Fruit fly (Drosophila melanogaster) whole organism, embryonic: ENCODE data around the gene Sbf.

Experiments
- B-H2 ChIP-seq: fragments of 200-800 bp; sonication (Bioruptor generic); optimal IDR thresholded peaks from 2 replicates; lab custom pipeline; 2018; ENCODE audit warnings: missing biosample characterization, mild to moderate bottlenecking, missing genetic modification characterization
- Blimp-1 ChIP-seq: fragments of 200-800 bp; sonication (Bioruptor generic); optimal IDR thresholded peaks from 3 replicates; lab custom pipeline; 2018; ENCODE audit warnings: missing biosample characterization, missing genetic modification characterization, mild to moderate bottlenecking, moderate library complexity, missing genetic modification reagents
- CG10959 ChIP-seq: fragments of 200-800 bp; sonication (Bioruptor generic); IDR thresholded peaks from 2 replicates; pipeline ENCODE4 v1.3.6; 2022; ENCODE audit warnings: missing biosample characterization, missing genetic modification characterization
- CG11504 ChIP-seq: fragments of 200-800 bp; sonication (Bioruptor generic); optimal IDR thresholded peaks from 3 replicates; lab custom pipeline; 2019; ENCODE audit warnings: missing biosample characterization, mild to moderate bottlenecking, missing genetic modification characterization, moderate library complexity
- CG11696 ChIP-seq: fragments of 200-800 bp; sonication (Bioruptor generic); IDR thresholded peaks from 2 replicates; pipeline ENCODE4 v1.3.6; 2022; ENCODE audit warnings: missing biosample characterization, missing genetic modification characterization
- CG12071 ChIP-seq: fragments of 200-800 bp; sonication (Bioruptor generic); optimal IDR thresholded peaks from 3 replicates; lab custom pipeline; 2018; ENCODE audit warnings: missing biosample characterization, mild to moderate bottlenecking, missing genetic modification characterization
- CG15479 ChIP-seq: fragments of 200-800 bp; sonication (Bioruptor generic); optimal IDR thresholded peaks from 3 replicates; lab custom pipeline; 2019; ENCODE audit warnings: missing biosample characterization, mild to moderate bottlenecking, missing genetic modification characterization, moderate library complexity
- CG17385 ChIP-seq: fragments of 200-800 bp; sonication (Bioruptor generic); optimal IDR thresholded peaks from 3 replicates; lab custom pipeline; 2018; ENCODE audit warnings: missing biosample characterization, mild to moderate bottlenecking, missing genetic modification characterization
- CG18619 ChIP-seq: fragments of 200-800 bp; sonication (Bioruptor generic); optimal IDR thresholded peaks from 3 replicates; lab custom pipeline; 2017; ENCODE audit warnings: missing biosample characterization, mild to moderate bottlenecking, missing genetic modification characterization
- CG30020 ChIP-seq: fragments of 200-800 bp; optimal IDR thresholded peaks from 2 replicates; lab custom pipeline; 2019; ENCODE audit warnings: missing biosample characterization, mild to moderate bottlenecking, missing genetic modification characterization, moderate library complexity
- CG31365 ChIP-seq: fragments of 200-800 bp; sonication (Bioruptor generic); optimal IDR thresholded peaks from 2 replicates; lab custom pipeline; 2018; ENCODE audit warnings: missing biosample characterization, mild to moderate bottlenecking, missing genetic modification characterization
- CG3163 ChIP-seq: fragments of 200-800 bp; sonication (Bioruptor generic); optimal IDR thresholded peaks from 3 replicates; lab custom pipeline; 2016; ENCODE audit warnings: missing biosample characterization, missing genetic modification characterization
- CG3838 ChIP-seq: fragments of 200-800 bp; sonication (Bioruptor generic); optimal IDR thresholded peaks from 3 replicates; lab custom pipeline; 2016; ENCODE audit warnings: missing biosample characterization, missing genetic modification characterization
- CG6854 ChIP-seq: fragments of 200-800 bp; sonication (Bioruptor generic); optimal IDR thresholded peaks from 3 replicates; lab custom pipeline; 2017; ENCODE audit warnings: missing biosample characterization, mild to moderate bottlenecking, missing genetic modification characterization
- CG8290 ChIP-seq, 3 experiments: fragments of 200-800 bp; sonication (Bioruptor generic); optimal IDR thresholded peaks; 2 replicates each; lab custom pipeline; 2016 to 2019; ENCODE audit warnings: missing biosample characterization in 3 of 3, missing genetic modification characterization in 3 of 3, mild to moderate bottlenecking in 2 of 3, moderate library complexity in 1 of 3
- CG8359 ChIP-seq: fragments of 200-800 bp; sonication (Bioruptor generic); optimal IDR thresholded peaks from 2 replicates; lab custom pipeline; 2017; ENCODE audit warnings: missing biosample characterization, mild to moderate bottlenecking, missing genetic modification characterization, borderline replicate concordance
- CG9215 ChIP-seq: fragments of 200-800 bp; sonication (Bioruptor generic); IDR thresholded peaks from 2 replicates; pipeline ENCODE4 v1.3.6; 2022; ENCODE audit warnings: missing biosample characterization, missing genetic modification characterization
- CoRest ChIP-seq: fragments of 200-800 bp; sonication (Bioruptor generic); optimal IDR thresholded peaks from 3 replicates; lab custom pipeline; 2018; ENCODE audit warnings: missing biosample characterization, mild to moderate bottlenecking, missing genetic modification characterization, moderate library complexity
- Dp ChIP-seq: fragments of 200-800 bp; sonication (Bioruptor generic); optimal IDR thresholded peaks from 2 replicates; lab custom pipeline; 2018; ENCODE audit warnings: missing biosample characterization, mild to moderate bottlenecking, missing genetic modification characterization, moderate library complexity
- Elba2 ChIP-seq: fragments of 200-800 bp; sonication (Bioruptor generic); optimal IDR thresholded peaks from 3 replicates; lab custom pipeline; 2016; ENCODE audit warnings: missing biosample characterization, missing genetic modification characterization
- Fer1 ChIP-seq: fragments of 200-800 bp; sonication (Bioruptor generic); optimal IDR thresholded peaks from 2 replicates; lab custom pipeline; 2017; ENCODE audit warnings: missing biosample characterization, mild to moderate bottlenecking, missing genetic modification characterization
- Fer3 ChIP-seq: fragments of 200-800 bp; sonication (Bioruptor generic); optimal IDR thresholded peaks from 2 replicates; lab custom pipeline; 2018; ENCODE audit warnings: missing biosample characterization, mild to moderate bottlenecking, missing genetic modification characterization, moderate library complexity
- HLHmδ ChIP-seq: fragments of 200-800 bp; sonication (Bioruptor generic); optimal IDR thresholded peaks from 2 replicates; lab custom pipeline; 2018; ENCODE audit warnings: missing biosample characterization, mild to moderate bottlenecking, missing genetic modification characterization, moderate library complexity
- HmgZ ChIP-seq: fragments of 200-800 bp; sonication (Bioruptor generic); optimal IDR thresholded peaks from 2 replicates; lab custom pipeline; 2018; ENCODE audit warnings: missing biosample characterization, mild to moderate bottlenecking, missing genetic modification characterization
- Med ChIP-seq: fragments of 200-800 bp; sonication (Bioruptor generic); peaks from one replicate; lab custom pipeline; 2016; ENCODE audit warnings: missing biosample characterization, missing genetic modification characterization, mild to moderate bottlenecking, inconsistent platforms, moderate library complexity
- Oli ChIP-seq: fragments of 200-800 bp; sonication (Bioruptor generic); optimal IDR thresholded peaks from 2 replicates; lab custom pipeline; 2018; ENCODE audit warnings: missing biosample characterization, mild to moderate bottlenecking, missing genetic modification characterization, moderate library complexity
- Pdp1 ChIP-seq, 2 experiments: fragments of 200-800 bp; sonication (Bioruptor generic); optimal IDR thresholded peaks; 3 replicates each; lab custom pipeline; 2016; ENCODE audit warnings: missing biosample characterization in 2 of 2, missing genetic modification characterization in 2 of 2, mild to moderate bottlenecking in 1 of 2, moderate library complexity in 1 of 2
- Spps ChIP-seq: fragments of 200-800 bp; sonication (Bioruptor generic); optimal IDR thresholded peaks from 2 replicates; lab custom pipeline; 2018; ENCODE audit warnings: missing biosample characterization, mild to moderate bottlenecking, missing genetic modification characterization
- Trl ChIP-seq, 3 experiments: fragments of >200 bp in 2 of 3; fragments of 200-800 bp in 1 of 3; sonication (Bioruptor generic) in 1 of 3; optimal IDR thresholded peaks; 2 replicates in 1 of 3; 3 replicates in 2 of 3; lab custom pipeline; 2016 to 2017; ENCODE audit warnings: missing biosample characterization in 1 of 3, missing genetic modification characterization in 1 of 3
- az2 ChIP-seq: fragments of 200-800 bp; sonication (Bioruptor generic); optimal IDR thresholded peaks from 3 replicates; lab custom pipeline; 2016; ENCODE audit warnings: missing biosample characterization, missing genetic modification characterization
- bab2 ChIP-seq: fragments of 200-800 bp; sonication (Bioruptor generic); optimal IDR thresholded peaks from 2 replicates; lab custom pipeline; 2016; ENCODE audit warnings: missing biosample characterization, missing genetic modification characterization
- exex ChIP-seq: fragments of 200-800 bp; sonication (Bioruptor generic); optimal IDR thresholded peaks from 4 replicates; lab custom pipeline; 2018; ENCODE audit warnings: missing biosample characterization, mild to moderate bottlenecking, missing genetic modification characterization, moderate library complexity
- ftz-f1 ChIP-seq: fragments of 200-800 bp; sonication (Bioruptor generic); optimal IDR thresholded peaks from 2 replicates; lab custom pipeline; 2016; ENCODE audit warnings: missing biosample characterization, missing genetic modification characterization
- gce ChIP-seq: fragments of 200-800 bp; sonication (Bioruptor generic); IDR thresholded peaks from 3 replicates; pipeline ENCODE4 v1.3.6; 2022; ENCODE audit warnings: missing biosample characterization, missing genetic modification characterization
- gfzf ChIP-seq: fragments of 200-800 bp; sonication (Bioruptor generic); optimal IDR thresholded peaks from 2 replicates; lab custom pipeline; 2016; ENCODE audit warnings: missing biosample characterization, mild to moderate bottlenecking, missing genetic modification characterization, moderate library complexity
- jing ChIP-seq: fragments of 200-800 bp; sonication (Bioruptor generic); optimal IDR thresholded peaks from 2 replicates; lab custom pipeline; 2018; ENCODE audit warnings: missing biosample characterization, mild to moderate bottlenecking, missing genetic modification characterization
- mirr ChIP-seq: fragments of 200-800 bp; sonication (Bioruptor generic); optimal IDR thresholded peaks from 3 replicates; lab custom pipeline; 2018; ENCODE audit warnings: missing biosample characterization, mild to moderate bottlenecking, missing genetic modification characterization
- pb ChIP-seq: fragments of 200-800 bp; sonication (Bioruptor generic); optimal IDR thresholded peaks from 3 replicates; lab custom pipeline; 2016; ENCODE audit warnings: missing biosample characterization, missing genetic modification characterization
- pho ChIP-seq: fragments of 200-800 bp; sonication (Bioruptor generic); optimal IDR thresholded peaks from 2 replicates; lab custom pipeline; 2016; ENCODE audit warnings: missing biosample characterization, missing genetic modification characterization
- run ChIP-seq: fragments of 200-800 bp; sonication (Bioruptor generic); optimal IDR thresholded peaks from 3 replicates; lab custom pipeline; 2018; ENCODE audit warnings: missing biosample characterization, mild to moderate bottlenecking, missing genetic modification characterization
- sob ChIP-seq: fragments of 200-800 bp; sonication (Bioruptor generic); IDR thresholded peaks from 2 replicates; pipeline ENCODE4 v1.3.6; 2022; ENCODE audit warnings: missing biosample characterization, missing genetic modification characterization
- tio ChIP-seq: fragments of 200-800 bp; sonication (Bioruptor generic); optimal IDR thresholded peaks from 2 replicates; lab custom pipeline; 2017; ENCODE audit warnings: missing biosample characterization, missing genetic modification characterization, inconsistent platforms
- yki ChIP-seq: fragments of >200 bp; optimal IDR thresholded peaks from 3 replicates; lab custom pipeline; 2018
- zf30C ChIP-seq: fragments of 200-800 bp; sonication (Bioruptor generic); optimal IDR thresholded peaks from 3 replicates; lab custom pipeline; 2018; ENCODE audit warnings: missing biosample characterization, mild to moderate bottlenecking, missing genetic modification characterization

The Sbf gene

DNA sequence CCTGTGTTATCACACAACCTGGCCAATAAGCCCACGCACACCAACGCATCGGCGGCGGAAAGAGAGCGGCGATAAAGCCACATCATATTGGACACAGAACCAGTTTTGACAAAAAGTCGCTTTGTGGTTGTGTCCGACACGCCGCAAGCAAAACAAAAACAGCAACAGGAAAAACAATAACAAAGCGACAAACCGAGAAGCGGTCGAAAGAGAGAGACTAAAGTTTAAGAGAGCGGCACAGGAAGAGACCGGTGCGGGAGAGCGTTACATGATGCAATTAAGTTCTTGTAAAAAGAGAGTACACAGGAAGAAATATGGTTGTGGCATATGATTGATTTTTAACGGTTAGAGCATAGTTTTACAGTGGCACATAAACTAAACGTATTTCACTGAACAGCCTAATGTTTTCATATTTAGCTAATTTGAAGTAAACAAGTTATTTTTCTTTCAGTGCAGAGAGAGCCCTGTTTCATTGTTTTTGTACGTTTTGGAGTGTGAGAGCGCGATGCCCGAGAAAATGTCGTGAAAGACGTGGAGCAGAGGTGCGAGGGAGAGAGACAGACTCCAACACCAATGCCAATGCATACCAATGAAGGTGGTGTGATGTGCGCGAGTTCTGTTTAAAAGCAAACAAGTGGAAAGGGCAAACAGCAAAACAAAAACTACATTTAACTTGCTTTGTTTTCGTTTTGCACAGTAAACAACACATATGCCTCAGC is 35.9 kb downstream of the Sbf start (continued):
- peak; percentile 100 for TF ChIP-seq jing

DNA sequence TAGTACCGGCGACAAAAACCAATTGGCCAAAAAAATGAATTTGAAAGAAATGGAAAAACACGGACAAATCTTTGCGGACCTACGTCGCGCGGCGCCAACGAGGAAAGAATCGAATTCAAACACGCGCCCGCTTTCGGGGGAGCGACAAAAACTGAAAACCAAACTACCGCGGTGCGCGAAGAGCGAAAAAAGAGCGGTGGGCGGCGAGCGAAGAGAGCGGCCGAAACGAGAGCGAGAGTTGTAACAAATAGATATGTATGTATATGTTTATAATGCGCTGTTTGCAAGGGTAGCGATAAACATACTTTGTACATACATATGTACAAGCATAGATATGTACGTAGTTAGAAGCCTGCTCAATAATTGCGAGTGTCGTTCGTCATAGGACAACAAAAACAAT is 36.8 kb downstream of the Sbf start:
- TF ChIP-seq Blimp-1 (GFP tag; lab: Kevin White, UChicago) = peak; percentile 44
- TF ChIP-seq run (tag; lab: Kevin White, UChicago) = no peak
- TF ChIP-seq zf30C = peak; percentile 15
- no peak for TF ChIP-seq CG8290 (GFP tag; optimal IDR thresholded peaks at IDR 0.05; lab: Kevin White, UChicago)
- peak in 1 of 2 experiments; percentile 25 for TF ChIP-seq CG8290 (tag; optimal IDR thresholded peaks at IDR 0.05; lab: Kevin White, UChicago)
- peak; percentile 39 for TF ChIP-seq B-H2 (GFP tag; lab: Kevin White, UChicago)
- TF ChIP-seq Dp (GFP tag; lab: Kevin White, UChicago) = peak; percentile 32
- no peak for TF ChIP-seq exex (tag; lab: Kevin White, UChicago)
- TF ChIP-seq HLHmδ (GFP tag; lab: Kevin White, UChicago) = peak; percentile 14
- peak; percentile 82 for TF ChIP-seq yki (lab: Kevin White, UChicago)
- TF ChIP-seq Med = peak; percentile 41
- peak; percentile 92 to 95 for TF ChIP-seq Trl (optimal IDR thresholded peaks at IDR 0.05; lab: Kevin White, UChicago)
- TF ChIP-seq Trl (GFP tag; optimal IDR thresholded peaks at IDR 0.05; lab: Kevin White, UChicago) = no peak
- no peak for TF ChIP-seq gfzf (GFP tag; lab: Kevin White, UChicago)
- TF ChIP-seq Fer3 (tag; lab: Kevin White, UChicago) = no peak
- TF ChIP-seq CG3163 = peak; percentile 90
- TF ChIP-seq Elba2 (GFP tag; lab: Kevin White, UChicago) = peak; percentile 47
- TF ChIP-seq CG11504 (tag; lab: Kevin White, UChicago) = no peak
- no peak for TF ChIP-seq CG10959 (GFP tag; lab: Robert Waterston, UW)
- TF ChIP-seq CG11696 = no peak

DNA sequence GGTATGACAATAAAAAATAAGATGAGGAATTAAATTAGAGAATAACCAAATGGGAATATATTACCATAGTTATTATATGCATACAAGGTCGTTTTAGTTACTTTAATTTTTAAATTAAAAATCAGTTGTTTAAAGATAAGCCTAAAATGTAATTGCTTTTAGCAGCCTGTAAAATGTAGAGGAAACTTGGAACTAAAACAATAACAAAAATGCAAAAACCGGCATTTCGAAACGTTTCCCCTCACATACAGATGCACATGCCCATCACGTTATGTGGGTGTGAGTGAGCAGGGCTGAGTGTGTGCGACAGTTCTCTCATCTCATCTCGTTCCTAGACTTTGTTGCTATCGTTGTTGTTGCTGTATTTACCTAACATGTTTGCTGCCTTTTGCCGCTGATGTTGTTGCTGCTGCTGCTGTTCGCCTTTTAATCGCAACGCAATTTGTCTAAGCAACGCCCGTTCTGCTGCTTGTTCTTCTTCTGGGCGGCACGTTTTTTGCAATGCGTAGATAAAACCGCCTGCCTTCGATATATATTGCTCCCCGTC is 37.5 kb downstream of the Sbf start:
- TF ChIP-seq CG11504 (tag; lab: Kevin White, UChicago) (peak; percentile 9), CG30020 (tag; lab: Kevin White, UChicago) (no peak), pb (GFP tag; lab: Kevin White, UChicago) (no peak), HLHmδ (GFP tag; lab: Kevin White, UChicago) (peak; percentile 18), HmgZ (tag; lab: Kevin White, UChicago) (no peak), CG31365 (tag; lab: Kevin White, UChicago) (no peak), CG15479 (GFP tag; lab: Kevin White, UChicago) (peak; percentile 60), CG9215 (no peak), CG18619 (GFP tag; lab: Kevin White, UChicago) (no peak), CG3838 (GFP tag; lab: Kevin White, UChicago) (peak; percentile 14), CG6854 (GFP tag; lab: Kevin White, UChicago) (no peak), Fer1 (no peak), run (tag; lab: Kevin White, UChicago) (no peak), CG17385 (peak; percentile 43), CG12071 (GFP tag; lab: Kevin White, UChicago) (no peak), gce (GFP tag; lab: Robert Waterston, UW) (no peak), Pdp1 (GFP tag; optimal IDR thresholded peaks at IDR 0.05; lab: Kevin White, UChicago) (peak in 1 of 2 experiments; percentile 60), CG8290 (GFP tag; optimal IDR thresholded peaks at IDR 0.05; lab: Kevin White, UChicago) (no peak), CG8290 (tag; optimal IDR thresholded peaks at IDR 0.05; lab: Kevin White, UChicago) (peak in 1 of 2 experiments; percentile 53), pho (GFP tag; lab: Kevin White, UChicago) (no peak), sob (GFP tag; lab: Robert Waterston, UW) (no peak), Spps (no peak), CG8359 (GFP tag; lab: Kevin White, UChicago) (no peak), bab2 (GFP tag; lab: Kevin White, UChicago) (no peak), tio (GFP tag; lab: Kevin White, UChicago) (no peak), ftz-f1 (no peak), Oli (no peak), mirr (no peak), az2 (GFP tag; lab: Kevin White, UChicago) (no peak), CoRest (tag; lab: Kevin White, UChicago) (no peak)
